Fruit fly (Drosophila melanogaster) whole organism, prepupa: ENCODE data around the gene Tat.

Experiments used
- Blimp-1 ChIP-seq: fragments of 200-800 bp; sonication (Bioruptor generic); optimal IDR thresholded peaks from 3 replicates; lab custom pipeline; 2017; ENCODE audit warnings: missing biosample characterization, missing genetic modification characterization, mild to moderate bottlenecking, moderate library complexity, missing genetic modification reagents
- CG10631 ChIP-seq: fragments of 200-800 bp; sonication (Bioruptor generic); optimal IDR thresholded peaks from 2 replicates; lab custom pipeline; 2016; ENCODE audit warnings: missing biosample characterization, missing genetic modification characterization
- CG10669 ChIP-seq: fragments of 200-800 bp; sonication (Bioruptor generic); optimal IDR thresholded peaks from 3 replicates; lab custom pipeline; 2018; ENCODE audit warnings: missing biosample characterization, mild to moderate bottlenecking, missing genetic modification characterization, moderate library complexity
- CG11294 ChIP-seq: fragments of 200-800 bp; sonication (Bioruptor generic); IDR thresholded peaks from 2 replicates; pipeline ENCODE4 v1.3.6; 2022; ENCODE audit warnings: missing biosample characterization, missing genetic modification characterization
- CG11762 ChIP-seq: fragments of 200-800 bp; sonication (Bioruptor generic); optimal IDR thresholded peaks from 3 replicates; lab custom pipeline; 2016; ENCODE audit warnings: missing biosample characterization, missing genetic modification characterization; ENCODE audit not compliant: insufficient read depth
- CG11902 ChIP-seq: fragments of 200-800 bp; sonication (Bioruptor generic); optimal IDR thresholded peaks from 3 replicates; lab custom pipeline; 2016; ENCODE audit warnings: missing biosample characterization, missing genetic modification characterization
- CG1621 ChIP-seq: fragments of 200-800 bp; sonication (Bioruptor generic); optimal IDR thresholded peaks from 3 replicates; lab custom pipeline; 2018; ENCODE audit warnings: missing biosample characterization, mild to moderate bottlenecking, missing genetic modification characterization
- CG3032 ChIP-seq: fragments of 200-800 bp; optimal IDR thresholded peaks from 2 replicates; lab custom pipeline; 2019; ENCODE audit warnings: missing biosample characterization, mild to moderate bottlenecking, missing genetic modification characterization, moderate library complexity
- CG31627 ChIP-seq: fragments of 200-800 bp; sonication (Bioruptor generic); optimal IDR thresholded peaks from 3 replicates; lab custom pipeline; 2016; ENCODE audit warnings: missing biosample characterization, missing genetic modification characterization
- CG32006 ChIP-seq: fragments of 200-800 bp; sonication (Bioruptor generic); optimal IDR thresholded peaks from 3 replicates; lab custom pipeline; 2017; ENCODE audit warnings: missing biosample characterization, mild to moderate bottlenecking, missing genetic modification characterization
- CG3919 ChIP-seq: fragments of 200-800 bp; sonication (Bioruptor generic); optimal IDR thresholded peaks from 3 replicates; lab custom pipeline; 2016; ENCODE audit warnings: missing biosample characterization, missing genetic modification characterization
- CG6163 ChIP-seq: fragments of 200-800 bp; sonication (Bioruptor generic); IDR thresholded peaks from 3 replicates; pipeline ENCODE4 v1.3.6; 2022; ENCODE audit warnings: missing biosample characterization, missing genetic modification characterization
- CG6854 ChIP-seq: fragments of 200-800 bp; sonication (Bioruptor generic); optimal IDR thresholded peaks from 2 replicates; lab custom pipeline; 2017; ENCODE audit warnings: missing biosample characterization, mild to moderate bottlenecking, missing genetic modification characterization
- CG7368 ChIP-seq: fragments of 200-800 bp; sonication (Bioruptor generic); optimal IDR thresholded peaks from 3 replicates; lab custom pipeline; 2016; ENCODE audit warnings: missing biosample characterization, missing genetic modification characterization
- CG8119 ChIP-seq: fragments of 200-800 bp; sonication (Bioruptor generic); IDR thresholded peaks from 3 replicates; pipeline ENCODE4 v1.3.6; 2022; ENCODE audit warnings: missing biosample characterization, missing genetic modification characterization
- CG9139 ChIP-seq: fragments of 200-800 bp; sonication (Bioruptor generic); optimal IDR thresholded peaks from 3 replicates; lab custom pipeline; 2017; ENCODE audit warnings: missing biosample characterization, mild to moderate bottlenecking, missing genetic modification characterization
- Eip78C ChIP-seq: fragments of 200-800 bp; sonication (Bioruptor generic); peaks from one replicate; lab custom pipeline; 2016; ENCODE audit warnings: missing biosample characterization, missing genetic modification characterization
- Ets21C ChIP-seq: fragments of 200-800 bp; sonication (Bioruptor generic); optimal IDR thresholded peaks from 3 replicates; lab custom pipeline; 2016; ENCODE audit warnings: missing biosample characterization, missing genetic modification characterization
- Lpt ChIP-seq: fragments of 200-800 bp; sonication (Bioruptor generic); optimal IDR thresholded peaks from 3 replicates; lab custom pipeline; 2016; ENCODE audit warnings: missing biosample characterization, missing genetic modification characterization
- Met ChIP-seq: fragments of 200-800 bp; sonication (Bioruptor generic); optimal IDR thresholded peaks from 3 replicates; lab custom pipeline; 2016; ENCODE audit warnings: missing biosample characterization, missing genetic modification characterization
- Sox102F ChIP-seq: fragments of 200-800 bp; sonication (Bioruptor generic); optimal IDR thresholded peaks from 2 replicates; lab custom pipeline; 2016; ENCODE audit warnings: missing biosample characterization, mild to moderate bottlenecking, missing genetic modification characterization
- Sox14 ChIP-seq: fragments of 200-800 bp; sonication (Bioruptor generic); optimal IDR thresholded peaks from 3 replicates; lab custom pipeline; 2016; ENCODE audit warnings: missing biosample characterization, missing genetic modification characterization
- Sox15 ChIP-seq: fragments of 200-800 bp; sonication (Bioruptor generic); optimal IDR thresholded peaks from 3 replicates; lab custom pipeline; 2016; ENCODE audit warnings: missing biosample characterization, missing genetic modification characterization
- acj6 ChIP-seq: fragments of 200-800 bp; sonication (Bioruptor generic); optimal IDR thresholded peaks from 3 replicates; lab custom pipeline; 2016; ENCODE audit warnings: missing biosample characterization, missing genetic modification characterization
- dac ChIP-seq: fragments of 200-800 bp; sonication (Bioruptor generic); optimal IDR thresholded peaks from 2 replicates; lab custom pipeline; 2017; ENCODE audit warnings: missing biosample characterization, mild to moderate bottlenecking, missing genetic modification characterization
- eg ChIP-seq: fragments of 200-800 bp; sonication (Bioruptor generic); IDR thresholded peaks from 3 replicates; pipeline ENCODE4 v1.3.6; 2022; ENCODE audit warnings: missing biosample characterization, missing genetic modification characterization
- fd85E ChIP-seq: fragments of 200-800 bp; sonication (Bioruptor generic); optimal IDR thresholded peaks from 3 replicates; lab custom pipeline; 2016; ENCODE audit warnings: missing biosample characterization, missing genetic modification characterization
- lz ChIP-seq: fragments of 200-800 bp; sonication (Bioruptor generic); optimal IDR thresholded peaks from 3 replicates; lab custom pipeline; 2016; ENCODE audit warnings: missing biosample characterization, missing genetic modification characterization
- net ChIP-seq: fragments of 200-800 bp; sonication (Bioruptor generic); optimal IDR thresholded peaks from 3 replicates; lab custom pipeline; 2016; ENCODE audit warnings: missing biosample characterization, missing genetic modification characterization
- pdm3 ChIP-seq: fragments of 200-800 bp; sonication (Bioruptor generic); optimal IDR thresholded peaks from 3 replicates; lab custom pipeline; 2016; ENCODE audit warnings: missing biosample characterization, missing genetic modification characterization
- salr ChIP-seq, 2 experiments: fragments of 200-800 bp; sonication (Bioruptor generic); optimal IDR thresholded peaks; 3 replicates each; lab custom pipeline; 2016 to 2018; ENCODE audit warnings: missing biosample characterization in 2 of 2, missing genetic modification characterization in 2 of 2, mild to moderate bottlenecking in 1 of 2
- spab ChIP-seq: fragments of 200-800 bp; sonication (Bioruptor generic); optimal IDR thresholded peaks from 2 replicates; lab custom pipeline; 2017; ENCODE audit warnings: missing biosample characterization, mild to moderate bottlenecking, missing genetic modification characterization, missing genetic modification reagents
- ss ChIP-seq, 2 experiments: fragments of 200-800 bp; sonication (Bioruptor generic); optimal IDR thresholded peaks; 2 replicates in 1 of 2; 3 replicates in 1 of 2; lab custom pipeline; 2017 to 2018; ENCODE audit warnings: mild to moderate bottlenecking in 2 of 2, missing biosample characterization in 2 of 2, missing genetic modification characterization in 2 of 2, moderate library complexity in 1 of 2
- svp ChIP-seq: fragments of 200-800 bp; sonication (Bioruptor generic); peaks from one replicate; lab custom pipeline; 2016; ENCODE audit warnings: missing biosample characterization, missing genetic modification characterization
- topi ChIP-seq: fragments of 200-800 bp; sonication (Bioruptor generic); optimal IDR thresholded peaks from 3 replicates; lab custom pipeline; 2016; ENCODE audit warnings: missing biosample characterization, missing genetic modification characterization
- vri ChIP-seq: fragments of 200-800 bp; sonication (Bioruptor generic); optimal IDR thresholded peaks from 3 replicates; lab custom pipeline; 2016; ENCODE audit warnings: missing biosample characterization, mild to moderate bottlenecking, missing genetic modification characterization

Gene Tat

DNA sequence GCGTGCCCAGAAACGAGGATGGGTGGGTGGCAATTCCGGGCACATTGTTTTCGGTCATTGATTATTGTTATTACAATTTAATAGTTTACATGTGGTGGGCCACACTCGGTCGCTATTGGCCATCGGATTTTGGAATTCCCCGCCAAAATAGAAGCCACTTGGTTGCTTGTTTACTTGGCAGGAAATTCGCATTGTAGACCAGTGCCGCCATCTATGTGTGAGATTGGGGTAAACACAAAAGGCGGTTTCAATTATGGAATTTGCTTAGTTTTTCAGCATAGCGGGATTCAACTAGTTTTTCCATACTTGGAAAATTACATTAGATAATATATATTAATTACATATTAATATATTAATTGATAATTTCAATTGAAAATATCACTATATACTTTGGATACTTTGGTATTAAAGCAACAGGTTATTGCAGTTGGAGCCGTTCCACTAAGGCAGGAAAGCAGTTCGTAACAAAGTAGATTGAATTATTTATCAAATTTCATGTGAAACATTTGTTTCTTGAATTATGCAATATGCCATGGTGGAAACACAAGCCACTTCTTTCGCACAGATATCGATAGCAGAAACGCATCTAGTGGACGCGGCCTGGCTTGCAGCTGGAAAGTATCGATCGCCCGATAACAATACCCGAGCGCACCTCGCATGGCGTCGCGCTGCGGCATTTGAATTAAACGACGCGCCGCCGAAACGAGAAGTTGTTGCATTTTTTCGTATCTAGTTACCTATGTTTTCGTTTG, 13.8 kb upstream of the Tat start, which contains the start of gene mud:
Gene mud, plus strand, starts transcription at position 698 of the 752 bp plus-strand sequence.
- TF ChIP-seq ss (GFP tag; optimal IDR thresholded peaks at IDR 0.05; lab: Kevin White, UChicago) (no peak), eg (GFP tag; lab: Robert Waterston, UW) (peak; percentile 33; the same call in 1 of the 3 replicates), CG10631 (GFP tag; lab: Kevin White, UChicago) (peak; percentile 12), svp (GFP tag; lab: Kevin White, UChicago) (no peak), CG6854 (GFP tag; lab: Kevin White, UChicago) (no peak), CG3919 (GFP tag; lab: Kevin White, UChicago) (no peak), Ets21C (GFP tag; lab: Kevin White, UChicago) (no peak), CG9139 (GFP tag; lab: Kevin White, UChicago) (no peak), Sox102F (no peak), CG11294 (GFP tag; lab: Robert Waterston, UW) (no peak), pdm3 (GFP tag; lab: Kevin White, UChicago) (no peak), fd85E (GFP tag; lab: Kevin White, UChicago) (no peak), CG8119 (GFP tag; lab: Robert Waterston, UW) (no peak), CG31627 (GFP tag; lab: Kevin White, UChicago) (peak; percentile 11)

DNA sequence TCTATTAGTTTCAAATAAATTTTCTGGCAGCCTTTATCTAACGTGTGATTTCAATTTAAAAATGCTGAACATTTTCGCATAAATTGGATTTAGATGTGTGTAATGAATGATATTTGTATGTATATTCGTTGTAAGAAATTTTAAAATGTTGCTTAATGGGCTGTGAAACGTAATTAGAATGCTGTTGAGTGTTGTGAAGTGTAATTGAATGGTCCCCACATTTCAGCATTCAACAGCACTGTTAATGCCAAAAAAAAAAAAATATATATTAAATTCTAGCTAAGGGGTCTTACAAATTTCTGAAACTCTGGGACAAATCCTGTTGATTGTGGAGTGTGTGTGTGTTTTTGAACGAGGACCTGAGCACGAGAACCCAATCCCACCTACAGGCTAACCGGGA, 4.1 kb downstream of the Tat start:
- TF ChIP-seq Sox102F = no peak
- no peak for TF ChIP-seq vri (GFP tag; lab: Kevin White, UChicago)
- TF ChIP-seq Lpt (GFP tag; lab: Kevin White, UChicago) = no peak
- TF ChIP-seq CG11902 (GFP tag; lab: Kevin White, UChicago) = no peak
- TF ChIP-seq net = no peak
- TF ChIP-seq dac (GFP tag; lab: Kevin White, UChicago) = no peak
- no peak for TF ChIP-seq CG7368
- no peak for TF ChIP-seq CG10631 (GFP tag; lab: Kevin White, UChicago)
- TF ChIP-seq CG1621 (tag; lab: Kevin White, UChicago) = no peak
- TF ChIP-seq fd85E (GFP tag; lab: Kevin White, UChicago) = no peak
- no peak for TF ChIP-seq Met (GFP tag; lab: Kevin White, UChicago)
- no peak for TF ChIP-seq CG11294 (GFP tag; lab: Robert Waterston, UW)
- no peak for TF ChIP-seq spab (GFP tag; lab: Kevin White, UChicago)
- no peak for TF ChIP-seq lz (GFP tag; lab: Kevin White, UChicago)
- TF ChIP-seq acj6 (GFP tag; lab: Kevin White, UChicago) = no peak
- no peak for TF ChIP-seq Sox15 (GFP tag; lab: Kevin White, UChicago)

DNA sequence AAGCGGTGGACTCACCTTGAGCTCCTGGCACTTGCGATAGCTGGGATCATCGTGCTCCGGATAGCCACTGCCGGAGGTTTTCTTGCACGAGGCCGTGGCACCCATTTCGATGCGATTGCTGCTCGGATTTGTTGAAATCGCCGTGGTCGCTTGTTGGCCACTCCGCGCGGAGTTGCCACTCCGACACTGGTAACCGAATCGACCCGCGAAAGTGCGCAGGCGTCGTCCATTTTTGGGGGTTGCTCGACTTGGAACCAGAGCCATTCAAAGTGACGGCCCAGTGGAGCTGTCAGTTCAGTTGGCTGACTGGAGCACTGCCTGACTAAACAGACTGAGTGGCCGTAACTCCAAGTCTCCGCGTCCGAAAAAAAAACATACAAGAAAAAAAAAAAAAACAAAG, 5.1 kb downstream of the Tat start, which contains the start of the genes CG13404 and na:
Gene CG13404, minus strand, starts transcription at position 176 of the 400 bp plus-strand sequence.
Gene na, plus strand, starts transcription at position 293 of the 400 bp plus-strand sequence.
- TF ChIP-seq salr (GFP tag; optimal IDR thresholded peaks at IDR 0.05; lab: Kevin White, UChicago) (no peak), CG10631 (GFP tag; lab: Kevin White, UChicago) (no peak), eg (GFP tag; lab: Robert Waterston, UW) (0 out of 3 replicates have a peak, but pooled peaks have one; percentile 26)

DNA sequence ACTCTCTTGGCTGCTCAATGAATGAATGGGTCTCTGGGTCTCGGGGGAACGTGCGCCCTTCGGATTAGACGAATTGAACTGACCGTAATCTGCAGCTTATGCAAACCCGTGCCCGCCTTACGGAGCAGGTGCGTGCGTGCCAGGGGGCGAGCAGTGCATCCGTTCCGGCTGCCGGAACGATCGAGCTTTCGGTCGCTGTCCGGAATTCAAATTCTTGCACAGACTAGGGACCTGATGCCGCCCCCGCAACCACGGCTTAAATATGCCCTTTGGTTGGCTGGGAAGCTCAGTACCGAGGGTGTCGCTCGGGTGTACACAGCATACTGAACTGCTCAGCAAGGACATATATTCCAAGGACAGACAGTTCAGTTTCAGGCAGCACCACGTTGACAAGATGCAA, 16.4 kb downstream of the Tat start, which contains the start of gene Muc12Ea:
Gene Muc12Ea, plus strand, starts transcription at position 301 of the 400 bp plus-strand sequence.
- no peak for TF ChIP-seq salr (GFP tag; optimal IDR thresholded peaks at IDR 0.05; lab: Kevin White, UChicago)

DNA sequence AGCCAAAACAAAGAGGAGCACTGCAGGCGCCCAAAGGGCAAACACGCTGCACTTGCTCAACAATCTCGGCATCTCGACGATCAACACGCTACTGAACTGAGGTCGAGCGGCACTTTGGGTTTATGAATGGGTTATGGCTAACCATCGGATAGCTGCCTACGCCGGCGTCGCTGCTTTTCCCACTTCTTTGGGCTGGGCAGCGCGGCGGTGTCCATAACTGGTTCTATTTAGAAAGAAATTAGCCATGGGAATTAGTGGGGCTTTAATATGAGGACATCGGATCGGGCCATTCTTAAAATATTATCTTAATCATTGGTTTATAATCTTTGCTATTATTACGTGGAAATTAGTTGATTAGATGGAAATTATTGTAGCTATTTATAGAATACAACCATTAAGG, 28.3 kb downstream of the Tat start, which contains the start of gene CG9400:
Gene CG9400, minus strand, starts transcription at position 101 of the 400 bp plus-strand sequence.
- TF ChIP-seq CG3032 (tag; lab: Kevin White, UChicago) (no peak), CG32006 (GFP tag; lab: Kevin White, UChicago) (no peak), CG10631 (GFP tag; lab: Kevin White, UChicago) (no peak), net (no peak), Blimp-1 (GFP tag; lab: Kevin White, UChicago) (no peak), topi (GFP tag; lab: Kevin White, UChicago) (no peak), CG10669 (GFP tag; lab: Kevin White, UChicago) (no peak), Eip78C (GFP tag; lab: Kevin White, UChicago) (no peak), Sox14 (no peak), CG6163 (GFP tag; lab: Robert Waterston, UW) (no peak), CG11762 (GFP tag; lab: Kevin White, UChicago) (no peak), ss (GFP tag; optimal IDR thresholded peaks at IDR 0.05; lab: Kevin White, UChicago) (no peak)
